Fruit fly (Drosophila melanogaster): Measurements from ENCODE around the gene Dnali1.
A peak's percentile ranks its signal among the peaks of the same experiment; 100 is the strongest.

Gene Dnali1

DNA sequence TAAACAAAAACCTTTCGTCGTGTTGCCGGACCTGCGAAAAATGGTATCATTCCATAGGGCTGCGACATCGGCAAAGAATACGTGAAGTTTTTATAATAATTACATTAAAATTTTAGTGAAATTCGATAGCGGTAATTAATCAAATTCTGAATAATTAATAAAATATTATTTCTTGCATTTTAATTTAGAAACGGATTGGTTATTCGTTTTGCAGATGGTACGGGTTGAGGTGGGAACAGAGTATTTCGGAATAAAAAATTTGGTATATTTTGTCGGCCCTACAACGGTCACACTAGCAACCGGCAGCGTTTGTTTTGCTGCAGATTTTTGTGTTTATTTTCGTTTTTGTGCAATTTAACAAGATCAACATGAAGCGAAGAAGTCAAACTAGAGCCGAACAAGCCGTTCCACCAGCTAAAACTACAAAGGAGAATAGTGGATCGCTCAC is 10.6 kb downstream of the Dnali1 start, which contains the start of the genes CG6962 and CG31368 (continued):
- TF ChIP-seq CG11398 (GFP tag; optimal IDR thresholded peaks at IDR 0.05) (no peak), Rx (GFP tag; IDR thresholded peaks at IDR 0.05) (peak; percentile 71), corto (GFP tag; optimal IDR thresholded peaks at IDR 0.05) (no peak), bab2 (GFP tag; optimal IDR thresholded peaks at IDR 0.05) (peak; percentile 66), CG9932 (GFP tag; IDR thresholded peaks at IDR 0.05) (peak; percentile 93), CG12942 (GFP tag; optimal IDR thresholded peaks at IDR 0.05) (peak; percentile 79), Lim3 (GFP tag; IDR thresholded peaks at IDR 0.05) (no peak), unpg (GFP tag; optimal IDR thresholded peaks at IDR 0.05) (peak; percentile 86), CG9876 (GFP tag; optimal IDR thresholded peaks at IDR 0.05) (peak; percentile 38), CG12299 (tag; optimal IDR thresholded peaks at IDR 0.05) (peak; percentile 73), CG17385 (GFP tag; optimal IDR thresholded peaks at IDR 0.05) (peak; percentile 68), Xrp1 (GFP tag; IDR thresholded peaks at IDR 0.05) (peak; percentile 80), tna (GFP tag; IDR thresholded peaks at IDR 0.05; ENCODE audit: partially characterized antibody) (no peak), CG11085 (GFP tag; IDR thresholded peaks at IDR 0.05) (peak; percentile 69), pzg (GFP tag; optimal IDR thresholded peaks at IDR 0.05) (peak; percentile 67), CG14667 (GFP tag; IDR thresholded peaks at IDR 0.05) (peak; percentile 67; the same call in 1 of the 2 replicates), tx (GFP tag; optimal IDR thresholded peaks at IDR 0.05) (peak; percentile 52), Ptx1 (GFP tag; IDR thresholded peaks at IDR 0.05) (peak; percentile 86), tap (tag; optimal IDR thresholded peaks at IDR 0.05) (no peak), CG4328 (GFP tag; optimal IDR thresholded peaks at IDR 0.05) (peak; percentile 60), CG10565 (GFP tag; optimal IDR thresholded peaks at IDR 0.05) (peak; percentile 22), CG2875 (GFP tag; optimal IDR thresholded peaks at IDR 0.05) (peak; percentile 31), Oli (tag; optimal IDR thresholded peaks at IDR 0.05) (peak; percentile 76), CG17912 (GFP tag; optimal IDR thresholded peaks at IDR 0.05) (no peak), kah (GFP tag; optimal IDR thresholded peaks at IDR 0.05) (peak; percentile 84), jigr1 (GFP tag; IDR thresholded peaks at IDR 0.05) (peak; percentile 76; the same call in 2 of the 3 replicates), CG2712 (tag; optimal IDR thresholded peaks at IDR 0.05) (peak; percentile 92), CG12219 (GFP tag; optimal IDR thresholded peaks at IDR 0.05) (peak; percentile 35), Dad (GFP tag; optimal IDR thresholded peaks at IDR 0.05) (peak; percentile 66), Antp (GFP tag; optimal IDR thresholded peaks at IDR 0.05) (peak; percentile 23), CG10267 (tag; optimal IDR thresholded peaks at IDR 0.05) (peak; percentile 84), Eip74EF (GFP tag; optimal IDR thresholded peaks at IDR 0.05) (peak in 1 of 2 experiments; percentile 57), zfh1 (GFP tag; IDR thresholded peaks at IDR 0.05) (peak; percentile 88), BEAF-32 (GFP tag; optimal IDR thresholded peaks at IDR 0.05) (peak; percentile 60), E2f2 (GFP tag; IDR thresholded peaks at IDR 0.05) (peak; percentile 62), CG5245 (GFP tag; optimal IDR thresholded peaks at IDR 0.05) (peak; percentile 82), CG13287 (GFP tag; IDR thresholded peaks at IDR 0.05; ENCODE audit: partially characterized antibody) (peak; percentile 51; the same call in 1 of the 2 replicates), CG3995 (GFP tag; optimal IDR thresholded peaks at IDR 0.05) (peak; percentile 54), CG15514 (GFP tag; optimal IDR thresholded peaks at IDR 0.05) (peak; percentile 78), ewg (GFP tag; optimal IDR thresholded peaks at IDR 0.05) (peak; percentile 71), CG10274 (GFP tag; optimal IDR thresholded peaks at IDR 0.05) (peak; percentile 25), Ets97D (GFP tag; optimal IDR thresholded peaks at IDR 0.05) (peak; percentile 70), CG16815 (GFP tag; optimal IDR thresholded peaks at IDR 0.05) (peak; percentile 81), Fer3 (tag; optimal IDR thresholded peaks at IDR 0.05) (peak; percentile 88), ems (GFP tag; optimal IDR thresholded peaks at IDR 0.05) (peak; percentile 71), ham (GFP tag; IDR thresholded peaks at IDR 0.05) (no peak), CG13894 (tag; optimal IDR thresholded peaks at IDR 0.05) (peak; percentile 72), Stat92E (GFP tag; optimal IDR thresholded peaks at IDR 0.05) (peak in 1 of 3 experiments; percentile 4), sr (GFP tag; IDR thresholded peaks at IDR 0.05) (no peak), NC2β (GFP tag; optimal IDR thresholded peaks at IDR 0.05) (peak; percentile 19)

All from whole organism, embryonic.